Worm (Caenorhabditis elegans) whole organism, L1 larva: ENCODE measurements around the gene vgln-1.
A peak's percentile ranks its signal among the peaks of the same experiment; 100 is the strongest.

ENCODE experiments used
- C16A3.4 ChIP-seq: fragments of 150-350 bp; optimal IDR thresholded peaks from 2 replicates; lab custom pipeline; 2014; ENCODE audit warnings: missing biosample characterization, missing genetic modification characterization
- C34B4.2 ChIP-seq: sonication (generic microtip); optimal IDR thresholded peaks from 2 replicates; lab custom pipeline; 2017; ENCODE audit warnings: mild to moderate bottlenecking, missing genetic modification characterization, missing compliant biosample characterization
- F16B12.6 ChIP-seq: fragments of 150-350 bp; optimal IDR thresholded peaks from 2 replicates; lab custom pipeline; 2014; ENCODE audit warnings: missing biosample characterization, missing genetic modification characterization
- blmp-1 ChIP-seq: fragments of 150-350 bp; optimal IDR thresholded peaks from 2 replicates; lab custom pipeline; 2014; ENCODE audit warnings: missing biosample characterization, missing genetic modification characterization
- ceh-63 ChIP-seq: fragments of 200-800 bp; sonication (Bioruptor generic); optimal IDR thresholded peaks from 2 replicates; lab custom pipeline; 2018; ENCODE audit warnings: mild to moderate bottlenecking, missing genetic modification characterization, missing compliant biosample characterization
- ceh-82 ChIP-seq, 3 experiments: fragments of 150-350 bp in 1 of 3; sonication (generic microtip) in 2 of 3; optimal IDR thresholded peaks; 2 replicates each; lab custom pipeline; 2014 to 2017; ENCODE audit warnings: missing biosample characterization in 3 of 3, missing genetic modification characterization in 3 of 3
- ceh-90 ChIP-seq: sonication (generic microtip); optimal IDR thresholded peaks from 2 replicates; lab custom pipeline; 2016; ENCODE audit warnings: missing genetic modification characterization, missing compliant biosample characterization
- dpl-1 ChIP-seq, 3 experiments: fragments of 150-350 bp in 2 of 3; sonication (generic microtip) in 1 of 3; optimal IDR thresholded peaks; 2 replicates each; lab custom pipeline; 2014 to 2017; ENCODE audit warnings: missing biosample characterization in 3 of 3, missing genetic modification characterization in 3 of 3, missing genetic modification reagents in 3 of 3
- efl-1 ChIP-seq, 4 experiments: fragments of 150-350 bp; optimal IDR thresholded peaks in 3 of 4; peaks in 1 of 4; 1 replicate in 1 of 4; 2 replicates in 3 of 4; lab custom pipeline; 2014; ENCODE audit warnings: missing biosample characterization in 2 of 4, missing genetic modification characterization in 2 of 4, missing genetic modification reagents in 2 of 4
- egl-27 ChIP-seq, 2 experiments: fragments of 150-350 bp in 1 of 2; sonication (generic microtip); optimal IDR thresholded peaks; 3 replicates each; lab custom pipeline; 2017 to 2018; ENCODE audit warnings: missing biosample characterization in 2 of 2, missing genetic modification characterization in 2 of 2, missing genetic modification reagents in 2 of 2
- elt-2 ChIP-seq: sonication (generic microtip); optimal IDR thresholded peaks from 2 replicates; lab custom pipeline; 2016; ENCODE audit warnings: missing genetic modification characterization, mild to moderate bottlenecking, inconsistent platforms, missing compliant biosample characterization, missing genetic modification reagents
- fkh-10 ChIP-seq: sonication (generic microtip); optimal IDR thresholded peaks from 2 replicates; lab custom pipeline; 2017; ENCODE audit warnings: missing biosample characterization, missing genetic modification reagents, missing genetic modification characterization
- fos-1 ChIP-seq: fragments of 150-350 bp; optimal IDR thresholded peaks from 2 replicates; lab custom pipeline; 2014; ENCODE audit warnings: missing biosample characterization, missing genetic modification characterization
- grh-1 ChIP-seq: fragments of 200-800 bp; sonication (Bioruptor generic); IDR thresholded peaks from 2 replicates; pipeline ENCODE4 v1.3.6; 2022; ENCODE audit warnings: missing genetic modification reagents, missing genetic modification characterization, missing compliant biosample characterization
- hlh-4 ChIP-seq: sonication (generic microtip); optimal IDR thresholded peaks from 2 replicates; lab custom pipeline; 2016; ENCODE audit warnings: mild to moderate bottlenecking, missing genetic modification characterization, missing compliant biosample characterization
- hpl-2 ChIP-seq: fragments of 150-350 bp; optimal IDR thresholded peaks from 2 replicates; lab custom pipeline; 2014; ENCODE audit warnings: missing biosample characterization, missing genetic modification reagents, missing genetic modification characterization
- irx-1 ChIP-seq: sonication (generic microtip); optimal IDR thresholded peaks from 2 replicates; lab custom pipeline; 2016; ENCODE audit warnings: missing genetic modification characterization, missing compliant biosample characterization
- isw-1 ChIP-seq: fragments of 200-800 bp; sonication (Bioruptor generic); IDR thresholded peaks from 2 replicates; pipeline ENCODE4 v1.3.6; 2022; ENCODE audit warnings: missing genetic modification characterization, missing compliant biosample characterization
- jun-1 ChIP-seq: fragments of 150-350 bp; optimal IDR thresholded peaks from 2 replicates; lab custom pipeline; 2014; ENCODE audit warnings: missing biosample characterization, missing genetic modification reagents, missing genetic modification characterization
- lin-14 ChIP-seq: fragments of 200-800 bp; sonication (Bioruptor generic); optimal IDR thresholded peaks from 2 replicates; lab custom pipeline; 2018; ENCODE audit warnings: mild to moderate bottlenecking, missing genetic modification characterization, moderate library complexity, missing compliant biosample characterization
- lin-15B ChIP-seq: fragments of 150-350 bp; sonication (generic microtip); optimal IDR thresholded peaks from 3 replicates; lab custom pipeline; 2014; ENCODE audit warnings: missing biosample characterization, missing genetic modification characterization
- lin-35 ChIP-seq, 2 experiments: fragments of 150-350 bp; optimal IDR thresholded peaks; 2 replicates each; lab custom pipeline; 2014; ENCODE audit warnings: missing biosample characterization in 2 of 2, missing genetic modification characterization in 2 of 2, missing genetic modification reagents in 2 of 2
- lir-3 ChIP-seq: sonication (generic microtip); optimal IDR thresholded peaks from 2 replicates; lab custom pipeline; 2016; ENCODE audit warnings: mild to moderate bottlenecking, missing genetic modification characterization, moderate library complexity, missing compliant biosample characterization; ENCODE audit not compliant: poor library complexity
- lsy-2 ChIP-seq, 2 experiments: fragments of 150-350 bp; optimal IDR thresholded peaks; 2 replicates each; lab custom pipeline; 2014; ENCODE audit warnings: missing biosample characterization in 2 of 2, missing genetic modification characterization in 2 of 2
- mab-9 ChIP-seq: fragments of 200-800 bp; sonication (Bioruptor generic); IDR thresholded peaks from 2 replicates; pipeline ENCODE4 v1.3.6; 2022; ENCODE audit warnings: missing genetic modification reagents, missing genetic modification characterization, missing compliant biosample characterization
- mdl-1 ChIP-seq, 2 experiments: fragments of 150-350 bp; optimal IDR thresholded peaks; 2 replicates each; lab custom pipeline; 2014 to 2017; ENCODE audit warnings: missing biosample characterization in 2 of 2, missing genetic modification characterization in 2 of 2, inconsistent platforms in 1 of 2
- mep-1 ChIP-seq: fragments of 150-350 bp; optimal IDR thresholded peaks from 2 replicates; lab custom pipeline; 2014; ENCODE audit warnings: missing biosample characterization, missing genetic modification characterization
- nhr-19 ChIP-seq: fragments of 200-800 bp; sonication (Bioruptor generic); conservative IDR thresholded peaks from 2 replicates; pipeline ENCODE4 v1.3.6; 2022; ENCODE audit warnings: missing genetic modification characterization, missing compliant biosample characterization
- nhr-20 ChIP-seq: sonication (generic microtip); optimal IDR thresholded peaks from 2 replicates; lab custom pipeline; 2016; ENCODE audit warnings: mild to moderate bottlenecking, missing genetic modification characterization, missing compliant biosample characterization
- nhr-237 ChIP-seq: fragments of 150-350 bp; optimal IDR thresholded peaks from 2 replicates; lab custom pipeline; 2014; ENCODE audit warnings: missing biosample characterization, missing genetic modification characterization
- nhr-71 ChIP-seq: sonication (generic microtip); optimal IDR thresholded peaks from 2 replicates; lab custom pipeline; 2016; ENCODE audit warnings: mild to moderate bottlenecking, missing genetic modification characterization, moderate library complexity, missing compliant biosample characterization
- nhr-77 ChIP-seq: fragments of 150-350 bp; optimal IDR thresholded peaks from 2 replicates; lab custom pipeline; 2014; ENCODE audit warnings: missing biosample characterization, missing genetic modification characterization
- nhr-85 ChIP-seq: sonication (generic microtip); peaks from one replicate; lab custom pipeline; 2016; ENCODE audit warnings: missing genetic modification characterization, inconsistent platforms, missing compliant biosample characterization
- pag-3 ChIP-seq: sonication (generic microtip); optimal IDR thresholded peaks from 2 replicates; lab custom pipeline; 2017; ENCODE audit warnings: missing genetic modification characterization, mild to moderate bottlenecking, missing compliant biosample characterization, antibody characterized with exemption, borderline replicate concordance; ENCODE audit not compliant: insufficient read depth
- pax-3 ChIP-seq: fragments of 200-800 bp; sonication (Bioruptor generic); optimal IDR thresholded peaks from 2 replicates; lab custom pipeline; 2018; ENCODE audit warnings: mild to moderate bottlenecking, missing genetic modification characterization, moderate library complexity, missing compliant biosample characterization
- pqm-1 ChIP-seq: sonication (generic microtip); optimal IDR thresholded peaks from 3 replicates; lab custom pipeline; 2017; ENCODE audit warnings: missing biosample characterization, missing genetic modification characterization
- rnt-1 ChIP-seq: sonication (generic microtip); optimal IDR thresholded peaks from 2 replicates; lab custom pipeline; 2016; ENCODE audit warnings: mild to moderate bottlenecking, missing genetic modification characterization, moderate library complexity, missing compliant biosample characterization
- skn-1 ChIP-seq: fragments of 150-350 bp; optimal IDR thresholded peaks from 2 replicates; lab custom pipeline; 2014; ENCODE audit warnings: missing biosample characterization, missing genetic modification characterization
- snu-23 ChIP-seq: sonication (generic microtip); optimal IDR thresholded peaks from 2 replicates; lab custom pipeline; 2016; ENCODE audit warnings: missing genetic modification characterization, missing compliant biosample characterization
- sox-4 ChIP-seq: sonication (generic microtip); optimal IDR thresholded peaks from 2 replicates; lab custom pipeline; 2016; ENCODE audit warnings: missing genetic modification characterization, missing compliant biosample characterization
- swsn-7 ChIP-seq: sonication (generic microtip); optimal IDR thresholded peaks from 2 replicates; lab custom pipeline; 2016; ENCODE audit warnings: missing genetic modification characterization, missing compliant biosample characterization
- tbx-2 ChIP-seq: sonication (generic microtip); optimal IDR thresholded peaks from 2 replicates; lab custom pipeline; 2016; ENCODE audit warnings: missing genetic modification characterization, missing compliant biosample characterization
- unc-130 ChIP-seq: fragments of 150-350 bp; optimal IDR thresholded peaks from 2 replicates; lab custom pipeline; 2017; ENCODE audit warnings: missing biosample characterization, missing genetic modification characterization, inconsistent platforms
- unc-62 ChIP-seq: fragments of 150-350 bp; optimal IDR thresholded peaks from 2 replicates; lab custom pipeline; 2014; ENCODE audit warnings: missing biosample characterization, missing genetic modification reagents, missing genetic modification characterization
- xbp-1 ChIP-seq: sonication (generic microtip); optimal IDR thresholded peaks from 2 replicates; lab custom pipeline; 2016; ENCODE audit warnings: missing genetic modification characterization, missing compliant biosample characterization
- ztf-4 ChIP-seq: fragments of 150-350 bp; optimal IDR thresholded peaks from 2 replicates; lab custom pipeline; 2014; ENCODE audit warnings: missing biosample characterization, missing genetic modification characterization

vgln-1 gene

DNA sequence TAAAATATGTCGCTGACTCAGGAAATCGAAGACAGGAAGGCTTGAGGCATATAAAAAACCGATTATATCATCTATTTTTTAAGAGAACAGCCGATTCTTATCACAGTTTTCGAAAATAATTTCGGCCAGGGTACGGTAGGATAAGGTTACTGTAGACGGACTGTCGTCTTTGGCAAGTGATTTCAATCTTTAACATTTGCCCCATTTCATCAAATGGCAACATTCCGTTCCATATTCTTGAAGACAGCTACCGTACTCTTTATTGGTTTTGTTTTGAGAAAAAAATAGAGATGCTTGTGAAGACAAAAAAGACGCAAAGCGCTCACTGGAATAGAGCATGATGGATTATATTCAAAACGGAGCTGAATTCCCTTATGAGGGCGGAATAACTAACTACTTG, 7.9 kb upstream of the vgln-1 start:
- TF ChIP-seq F16B12.6 (tag; lab: Kevin White, UChicago), result no peak
- TF ChIP-seq nhr-237 (tag; lab: Kevin White, UChicago), result no peak
- TF ChIP-seq jun-1 (tag; lab: Kevin White, UChicago), result no peak
- no peak for TF ChIP-seq elt-2
- no peak for TF ChIP-seq nhr-20

DNA sequence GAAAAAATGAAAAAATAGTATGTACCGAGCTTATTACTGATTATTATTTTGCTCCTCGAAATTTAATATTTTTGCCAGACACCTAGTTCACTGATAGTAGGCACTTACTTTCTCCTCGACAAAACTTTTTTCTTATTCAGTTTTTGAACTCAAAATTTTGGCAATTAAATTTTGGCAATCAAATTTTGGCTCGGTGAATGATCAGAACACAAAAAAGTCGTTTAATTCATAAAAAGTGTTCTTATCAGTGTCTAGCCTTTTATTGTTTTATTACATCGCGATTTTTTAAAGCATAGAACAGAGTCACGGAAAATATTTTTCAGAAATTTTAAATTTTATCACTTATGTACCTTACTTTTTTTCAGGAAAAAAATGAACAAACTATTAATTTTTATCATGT, 4.3 kb upstream of the vgln-1 start:
- TF ChIP-seq hlh-4 (tag; lab: Kevin White, UChicago), result no peak

DNA sequence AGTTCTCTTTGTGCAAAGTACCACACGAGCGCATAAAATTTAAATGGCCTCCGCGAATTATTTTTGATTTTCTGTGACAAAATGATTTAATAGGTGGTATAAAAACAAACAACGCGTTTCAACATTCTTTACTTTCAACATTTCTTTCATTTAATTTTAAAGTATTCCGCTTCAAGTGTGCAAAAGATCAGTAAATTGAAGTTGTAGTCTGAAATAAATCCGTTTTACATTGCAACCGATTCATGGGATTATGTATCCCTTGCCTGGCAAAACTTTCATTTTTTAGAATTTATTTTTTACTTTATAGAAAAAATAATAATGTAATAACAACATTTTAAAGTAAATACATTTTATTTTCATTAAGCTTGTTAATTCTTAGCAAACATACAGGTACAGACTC, 3.6 kb upstream of the vgln-1 start, which contains the start of gene F26C11.1:
TSS of gene F26C11.1 (plus strand) at position 301 of the 400 bp plus-strand sequence.
- no peak for TF ChIP-seq sox-4 (tag; lab: Kevin White, UChicago)
- no peak for TF ChIP-seq fkh-10 (GFP tag; lab: Kevin White, UChicago)
- TF ChIP-seq pax-3 (tag; lab: Kevin White, UChicago), result no peak
- no peak for TF ChIP-seq C16A3.4
- no peak for TF ChIP-seq pag-3 (tag; lab: Kevin White, UChicago)
- no peak for TF ChIP-seq rnt-1 (tag; lab: Kevin White, UChicago)
- TF ChIP-seq lir-3, result no peak
- TF ChIP-seq C34B4.2 (tag; lab: Kevin White, UChicago), result no peak
- no peak for TF ChIP-seq egl-27 (tag; optimal IDR thresholded peaks at IDR 0.05; lab: Kevin White, UChicago)
- no peak for TF ChIP-seq unc-62 (GFP tag; lab: Kevin White, UChicago)
- TF ChIP-seq mep-1 (tag; lab: Kevin White, UChicago), result no peak

DNA sequence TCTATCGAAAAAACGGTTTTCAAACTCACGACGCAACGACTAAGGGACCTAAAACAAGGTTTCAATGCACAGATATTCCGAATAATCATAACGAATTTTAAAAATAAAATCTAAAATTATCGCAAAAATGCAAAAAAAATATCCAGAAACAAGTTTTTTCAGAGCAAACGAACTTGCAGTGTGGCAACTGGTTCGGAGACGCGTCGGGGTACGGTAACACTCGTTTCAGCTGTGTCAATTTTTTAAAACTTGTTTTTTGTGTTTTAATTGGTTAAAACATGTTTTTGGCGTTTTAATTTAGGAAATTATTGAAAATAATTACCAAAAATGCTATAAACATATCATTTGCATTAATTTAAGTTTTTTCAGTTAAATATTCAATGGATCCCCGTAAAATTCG, 1.5 kb upstream of the vgln-1 start, which contains the start of gene C08H9.16:
TSS of gene C08H9.16 (plus strand) at position 370 of the 400 bp plus-strand sequence.
- TF ChIP-seq mep-1 (tag; lab: Kevin White, UChicago) (peak; percentile 46), mab-9 (no peak), pqm-1 (tag; lab: Kevin White, UChicago) (no peak), hpl-2 (no peak), nhr-237 (tag; lab: Kevin White, UChicago) (no peak), isw-1 (peak; percentile 9; the same call in 1 of the 2 replicates), swsn-7 (tag; lab: Kevin White, UChicago) (peak; percentile 7), tbx-2 (peak; percentile 31), mdl-1 (tag; optimal IDR thresholded peaks at IDR 0.05; lab: Kevin White, UChicago) (no peak), nhr-77 (no peak), xbp-1 (tag; lab: Kevin White, UChicago) (peak; percentile 18), lin-35 (GFP tag; optimal IDR thresholded peaks at IDR 0.05; lab: Kevin White, UChicago) (peak; percentile 30 to 71), irx-1 (tag; lab: Kevin White, UChicago) (peak; percentile 1), nhr-85 (peak; percentile 76), ceh-82 (tag; optimal IDR thresholded peaks at IDR 0.05; lab: Kevin White, UChicago) (peak in 2 of 3 experiments; percentile 11 to 24), nhr-20 (peak; percentile 7), ceh-90 (no peak), unc-130 (tag; lab: Kevin White, UChicago) (no peak), ztf-4 (peak; percentile 28), fos-1 (tag; lab: Kevin White, UChicago) (no peak), ceh-63 (GFP tag; lab: Kevin White, UChicago) (no peak), blmp-1 (tag; lab: Kevin White, UChicago) (peak; percentile 45), skn-1 (tag; lab: Kevin White, UChicago) (peak; percentile 58), C16A3.4 (peak; percentile 65), snu-23 (GFP tag; lab: Kevin White, UChicago) (no peak), egl-27 (tag; optimal IDR thresholded peaks at IDR 0.05; lab: Kevin White, UChicago) (no peak), F16B12.6 (tag; lab: Kevin White, UChicago) (no peak), lin-15B (peak; percentile 46), nhr-19 (GFP tag; lab: Robert Waterston, UW) (peak; percentile 24; the same call in 1 of the 2 replicates), lin-14 (GFP tag; lab: Kevin White, UChicago) (peak; percentile 38), lsy-2 (tag; optimal IDR thresholded peaks at IDR 0.05; lab: Kevin White, UChicago) (peak; percentile 96 to 98), dpl-1 (GFP tag; optimal IDR thresholded peaks at IDR 0.05; lab: Kevin White, UChicago) (peak; percentile 50 to 71 (median 59)), efl-1 (optimal IDR thresholded peaks at IDR 0.05; lab: Kevin White, UChicago) (peak; percentile 63 to 68), efl-1 (GFP tag; optimal IDR thresholded peaks at IDR 0.05 in 1 of 2; lab: Kevin White, UChicago) (peak; percentile 53 to 94), nhr-71 (peak; percentile 59), rnt-1 (tag; lab: Kevin White, UChicago) (peak; percentile 17), grh-1 (GFP tag; lab: Robert Waterston, UW) (peak; percentile 86)
